Fruit fly (Drosophila melanogaster) whole organism, prepupa: ENCODE data around the gene CG11905.

Source experiments
- Blimp-1 ChIP-seq: fragments of 200-800 bp; sonication (Bioruptor generic); optimal IDR thresholded peaks from 3 replicates; lab custom pipeline; 2017; ENCODE audit warnings: missing biosample characterization, missing genetic modification characterization, mild to moderate bottlenecking, moderate library complexity, missing genetic modification reagents
- CG10631 ChIP-seq: fragments of 200-800 bp; sonication (Bioruptor generic); optimal IDR thresholded peaks from 2 replicates; lab custom pipeline; 2016; ENCODE audit warnings: missing biosample characterization, missing genetic modification characterization
- CG10669 ChIP-seq: fragments of 200-800 bp; sonication (Bioruptor generic); optimal IDR thresholded peaks from 3 replicates; lab custom pipeline; 2018; ENCODE audit warnings: missing biosample characterization, mild to moderate bottlenecking, missing genetic modification characterization, moderate library complexity
- CG11294 ChIP-seq: fragments of 200-800 bp; sonication (Bioruptor generic); IDR thresholded peaks from 2 replicates; pipeline ENCODE4 v1.3.6; 2022; ENCODE audit warnings: missing biosample characterization, missing genetic modification characterization
- CG11902 ChIP-seq: fragments of 200-800 bp; sonication (Bioruptor generic); optimal IDR thresholded peaks from 3 replicates; lab custom pipeline; 2016; ENCODE audit warnings: missing biosample characterization, missing genetic modification characterization
- CG15336 ChIP-seq: fragments of 200-800 bp; sonication (Bioruptor generic); IDR thresholded peaks from 2 replicates; pipeline ENCODE4 v1.3.6; 2022; ENCODE audit warnings: missing biosample characterization, missing genetic modification characterization
- CG3032 ChIP-seq: fragments of 200-800 bp; optimal IDR thresholded peaks from 2 replicates; lab custom pipeline; 2019; ENCODE audit warnings: missing biosample characterization, mild to moderate bottlenecking, missing genetic modification characterization, moderate library complexity
- CG31627 ChIP-seq: fragments of 200-800 bp; sonication (Bioruptor generic); optimal IDR thresholded peaks from 3 replicates; lab custom pipeline; 2016; ENCODE audit warnings: missing biosample characterization, missing genetic modification characterization
- CG34406 ChIP-seq: fragments of 200-800 bp; sonication (Bioruptor generic); optimal IDR thresholded peaks from 3 replicates; lab custom pipeline; 2016; ENCODE audit warnings: missing biosample characterization, missing genetic modification characterization
- CG3919 ChIP-seq: fragments of 200-800 bp; sonication (Bioruptor generic); optimal IDR thresholded peaks from 3 replicates; lab custom pipeline; 2016; ENCODE audit warnings: missing biosample characterization, missing genetic modification characterization
- CG4318 ChIP-seq: fragments of 200-800 bp; sonication (Bioruptor generic); optimal IDR thresholded peaks from 3 replicates; lab custom pipeline; 2017; ENCODE audit warnings: missing biosample characterization, mild to moderate bottlenecking, missing genetic modification characterization
- CG6163 ChIP-seq: fragments of 200-800 bp; sonication (Bioruptor generic); IDR thresholded peaks from 3 replicates; pipeline ENCODE4 v1.3.6; 2022; ENCODE audit warnings: missing biosample characterization, missing genetic modification characterization
- CG6854 ChIP-seq: fragments of 200-800 bp; sonication (Bioruptor generic); optimal IDR thresholded peaks from 2 replicates; lab custom pipeline; 2017; ENCODE audit warnings: missing biosample characterization, mild to moderate bottlenecking, missing genetic modification characterization
- CG8119 ChIP-seq: fragments of 200-800 bp; sonication (Bioruptor generic); IDR thresholded peaks from 3 replicates; pipeline ENCODE4 v1.3.6; 2022; ENCODE audit warnings: missing biosample characterization, missing genetic modification characterization
- CG8319 ChIP-seq: fragments of 200-800 bp; sonication (Bioruptor generic); optimal IDR thresholded peaks from 3 replicates; lab custom pipeline; 2016; ENCODE audit warnings: missing biosample characterization, missing genetic modification characterization
- CG8632 ChIP-seq: fragments of 200-800 bp; sonication (Bioruptor generic); optimal IDR thresholded peaks from 3 replicates; lab custom pipeline; 2016; ENCODE audit warnings: missing biosample characterization, missing genetic modification characterization
- CG9139 ChIP-seq: fragments of 200-800 bp; sonication (Bioruptor generic); optimal IDR thresholded peaks from 3 replicates; lab custom pipeline; 2017; ENCODE audit warnings: missing biosample characterization, mild to moderate bottlenecking, missing genetic modification characterization
- Eip75B ChIP-seq: fragments of 200-800 bp; sonication (Bioruptor generic); optimal IDR thresholded peaks from 3 replicates; lab custom pipeline; 2016; ENCODE audit warnings: missing biosample characterization, missing genetic modification characterization
- Eip78C ChIP-seq: fragments of 200-800 bp; sonication (Bioruptor generic); peaks from one replicate; lab custom pipeline; 2016; ENCODE audit warnings: missing biosample characterization, missing genetic modification characterization
- Ets21C ChIP-seq: fragments of 200-800 bp; sonication (Bioruptor generic); optimal IDR thresholded peaks from 3 replicates; lab custom pipeline; 2016; ENCODE audit warnings: missing biosample characterization, missing genetic modification characterization
- Ets96B ChIP-seq: fragments of 200-800 bp; optimal IDR thresholded peaks from 2 replicates; lab custom pipeline; 2019; ENCODE audit warnings: missing biosample characterization, mild to moderate bottlenecking, missing genetic modification characterization, moderate library complexity
- Gug ChIP-seq: fragments of 200-800 bp; sonication (Bioruptor generic); IDR thresholded peaks from 2 replicates; pipeline ENCODE4 v1.3.6; 2022; ENCODE audit warnings: missing biosample characterization, missing genetic modification characterization
- Hr38 ChIP-seq: sonication (Bioruptor generic); optimal IDR thresholded peaks from 2 replicates; lab custom pipeline; 2016; ENCODE audit warnings: missing biosample characterization, missing genetic modification characterization
- Hr39 ChIP-seq: fragments of 200-800 bp; sonication (Bioruptor generic); optimal IDR thresholded peaks from 2 replicates; lab custom pipeline; 2016; ENCODE audit warnings: missing biosample characterization, missing genetic modification characterization
- Hr4 ChIP-seq: fragments of 200-800 bp; sonication (Bioruptor generic); optimal IDR thresholded peaks from 3 replicates; lab custom pipeline; 2016; ENCODE audit warnings: missing biosample characterization, missing genetic modification characterization
- Lpt ChIP-seq: fragments of 200-800 bp; sonication (Bioruptor generic); optimal IDR thresholded peaks from 3 replicates; lab custom pipeline; 2016; ENCODE audit warnings: missing biosample characterization, missing genetic modification characterization
- Met ChIP-seq: fragments of 200-800 bp; sonication (Bioruptor generic); optimal IDR thresholded peaks from 3 replicates; lab custom pipeline; 2016; ENCODE audit warnings: missing biosample characterization, missing genetic modification characterization
- OdsH ChIP-seq: fragments of 200-800 bp; sonication (Bioruptor generic); optimal IDR thresholded peaks from 3 replicates; lab custom pipeline; 2016; ENCODE audit warnings: missing biosample characterization, missing genetic modification characterization
- Smox ChIP-seq: fragments of 200-800 bp; sonication (Bioruptor generic); optimal IDR thresholded peaks from 3 replicates; lab custom pipeline; 2016; ENCODE audit warnings: missing biosample characterization, missing genetic modification characterization
- Sox102F ChIP-seq: fragments of 200-800 bp; sonication (Bioruptor generic); optimal IDR thresholded peaks from 2 replicates; lab custom pipeline; 2016; ENCODE audit warnings: missing biosample characterization, mild to moderate bottlenecking, missing genetic modification characterization
- Sox14 ChIP-seq: fragments of 200-800 bp; sonication (Bioruptor generic); optimal IDR thresholded peaks from 3 replicates; lab custom pipeline; 2016; ENCODE audit warnings: missing biosample characterization, missing genetic modification characterization
- Sox15 ChIP-seq: fragments of 200-800 bp; sonication (Bioruptor generic); optimal IDR thresholded peaks from 3 replicates; lab custom pipeline; 2016; ENCODE audit warnings: missing biosample characterization, missing genetic modification characterization
- achi ChIP-seq: fragments of 200-800 bp; sonication (Bioruptor generic); optimal IDR thresholded peaks from 3 replicates; lab custom pipeline; 2016; ENCODE audit warnings: missing biosample characterization, missing genetic modification characterization
- cyc ChIP-seq: fragments of 200-800 bp; sonication (Bioruptor generic); optimal IDR thresholded peaks from 3 replicates; lab custom pipeline; 2016; ENCODE audit warnings: missing biosample characterization, missing genetic modification characterization
- dsx ChIP-seq: fragments of 200-800 bp; optimal IDR thresholded peaks from 3 replicates; lab custom pipeline; 2019; ENCODE audit warnings: missing biosample characterization, mild to moderate bottlenecking, missing genetic modification characterization, moderate library complexity; ENCODE audit not compliant: poor library complexity, severe bottlenecking
- esn ChIP-seq: fragments of 200-800 bp; sonication (Bioruptor generic); optimal IDR thresholded peaks from 2 replicates; lab custom pipeline; 2016; ENCODE audit warnings: missing biosample characterization, mild to moderate bottlenecking, missing genetic modification characterization, moderate library complexity
- fd59A ChIP-seq: fragments of 200-800 bp; sonication (Bioruptor generic); optimal IDR thresholded peaks from 2 replicates; lab custom pipeline; 2017; ENCODE audit warnings: missing biosample characterization, mild to moderate bottlenecking, missing genetic modification characterization, missing genetic modification reagents
- fd85E ChIP-seq: fragments of 200-800 bp; sonication (Bioruptor generic); optimal IDR thresholded peaks from 3 replicates; lab custom pipeline; 2016; ENCODE audit warnings: missing biosample characterization, missing genetic modification characterization
- fkh ChIP-seq: fragments of 200-800 bp; sonication (Bioruptor generic); optimal IDR thresholded peaks from 3 replicates; lab custom pipeline; 2017; ENCODE audit warnings: missing biosample characterization, mild to moderate bottlenecking, missing genetic modification characterization, moderate library complexity
- pdm3 ChIP-seq: fragments of 200-800 bp; sonication (Bioruptor generic); optimal IDR thresholded peaks from 3 replicates; lab custom pipeline; 2016; ENCODE audit warnings: missing biosample characterization, missing genetic modification characterization
- salr ChIP-seq, 2 experiments: fragments of 200-800 bp; sonication (Bioruptor generic); optimal IDR thresholded peaks; 3 replicates each; lab custom pipeline; 2016 to 2018; ENCODE audit warnings: missing biosample characterization in 2 of 2, missing genetic modification characterization in 2 of 2, mild to moderate bottlenecking in 1 of 2
- spab ChIP-seq: fragments of 200-800 bp; sonication (Bioruptor generic); optimal IDR thresholded peaks from 2 replicates; lab custom pipeline; 2017; ENCODE audit warnings: missing biosample characterization, mild to moderate bottlenecking, missing genetic modification characterization, missing genetic modification reagents
- ss ChIP-seq, 2 experiments: fragments of 200-800 bp; sonication (Bioruptor generic); optimal IDR thresholded peaks; 2 replicates in 1 of 2; 3 replicates in 1 of 2; lab custom pipeline; 2017 to 2018; ENCODE audit warnings: mild to moderate bottlenecking in 2 of 2, missing biosample characterization in 2 of 2, missing genetic modification characterization in 2 of 2, moderate library complexity in 1 of 2
- topi ChIP-seq: fragments of 200-800 bp; sonication (Bioruptor generic); optimal IDR thresholded peaks from 3 replicates; lab custom pipeline; 2016; ENCODE audit warnings: missing biosample characterization, missing genetic modification characterization
- vri ChIP-seq: fragments of 200-800 bp; sonication (Bioruptor generic); optimal IDR thresholded peaks from 3 replicates; lab custom pipeline; 2016; ENCODE audit warnings: missing biosample characterization, mild to moderate bottlenecking, missing genetic modification characterization

The CG11905 gene

dm6 chr3L:16892728-16893271 is 42.5 kb downstream of the CG11905 start (continued):
- TF ChIP-seq CG6854 (GFP tag; lab: Kevin White, UChicago): no peak
- TF ChIP-seq fd59A: peak; percentile 31
- peak; percentile 81 for TF ChIP-seq CG8119
- peak; percentile 27 for TF ChIP-seq CG34406 (GFP tag; lab: Kevin White, UChicago)
- TF ChIP-seq CG3919 (GFP tag; lab: Kevin White, UChicago): peak; percentile 6
- TF ChIP-seq pdm3 (GFP tag; lab: Kevin White, UChicago): peak; percentile 57
- TF ChIP-seq vri (GFP tag; lab: Kevin White, UChicago): no peak
- peak; percentile 74 for TF ChIP-seq CG15336
- TF ChIP-seq CG11294 (GFP tag; lab: Robert Waterston, UW): peak; percentile 55
- TF ChIP-seq CG6163: peak; percentile 55; the same call in 2 of the 3 replicates
- peak; percentile 11 for TF ChIP-seq Lpt (GFP tag; lab: Kevin White, UChicago)

dm6 chr3L:16891914-16892313 is 43.4 kb downstream of the CG11905 start:
- TF ChIP-seq fkh (GFP tag; lab: Kevin White, UChicago) (peak; percentile 26), Eip78C (no peak)

- TF ChIP-seq Met (GFP tag; lab: Kevin White, UChicago) (peak; percentile 80), Lpt (GFP tag; lab: Kevin White, UChicago) (peak; percentile 82), CG9139 (GFP tag; lab: Kevin White, UChicago) (peak; percentile 41), topi (GFP tag; lab: Kevin White, UChicago) (peak; percentile 79), CG3032 (peak; percentile 73), Sox15 (GFP tag; lab: Kevin White, UChicago) (peak; percentile 68), Ets21C (GFP tag; lab: Kevin White, UChicago) (peak; percentile 69), Hr39 (GFP tag; lab: Kevin White, UChicago) (peak; percentile 85), Hr4 (GFP tag; lab: Kevin White, UChicago) (peak; percentile 91), salr (GFP tag; optimal IDR thresholded peaks at IDR 0.05; lab: Kevin White, UChicago) (peak; percentile 68 to 86), fd59A (peak; percentile 77), cyc (peak; percentile 84), fkh (GFP tag; lab: Kevin White, UChicago) (peak; percentile 27), Sox14 (peak; percentile 88), Hr38 (GFP tag; lab: Kevin White, UChicago) (no peak), CG11902 (peak; percentile 65), CG34406 (GFP tag; lab: Kevin White, UChicago) (peak; percentile 80), achi (peak; percentile 85), Smox (GFP tag; lab: Kevin White, UChicago) (peak; percentile 77), OdsH (GFP tag; lab: Kevin White, UChicago) (peak; percentile 89), ss (GFP tag; optimal IDR thresholded peaks at IDR 0.05; lab: Kevin White, UChicago) (peak; percentile 55 to 71), Eip78C (peak; percentile 96), CG8119 (peak; percentile 94), Eip75B (GFP tag; lab: Kevin White, UChicago) (peak; percentile 82), CG10631 (GFP tag; lab: Kevin White, UChicago) (peak; percentile 90), Gug (peak; percentile 90), Sox102F (peak; percentile 75), Ets96B (peak; percentile 81), pdm3 (GFP tag; lab: Kevin White, UChicago) (peak; percentile 87), spab (peak; percentile 73), CG4318 (peak; percentile 85), CG10669 (peak; percentile 71), CG6854 (GFP tag; lab: Kevin White, UChicago) (peak; percentile 63), CG31627 (GFP tag; lab: Kevin White, UChicago) (peak; percentile 87), CG8319 (peak; percentile 59), esn (GFP tag; lab: Kevin White, UChicago) (peak; percentile 89), dsx (GFP tag; lab: Kevin White, UChicago) (peak; percentile 79), Blimp-1 (peak; percentile 45), CG8632 (GFP tag; lab: Kevin White, UChicago) (peak; percentile 72), fd85E (GFP tag; lab: Kevin White, UChicago) (no peak), CG6163 (peak; percentile 95)
Measured at dm6 chr3L:16890650-16891336, 44.5 kb downstream of the CG11905 start.
